Fruit fly (Drosophila melanogaster): ENCODE data around the gene ebo.

DNA sequence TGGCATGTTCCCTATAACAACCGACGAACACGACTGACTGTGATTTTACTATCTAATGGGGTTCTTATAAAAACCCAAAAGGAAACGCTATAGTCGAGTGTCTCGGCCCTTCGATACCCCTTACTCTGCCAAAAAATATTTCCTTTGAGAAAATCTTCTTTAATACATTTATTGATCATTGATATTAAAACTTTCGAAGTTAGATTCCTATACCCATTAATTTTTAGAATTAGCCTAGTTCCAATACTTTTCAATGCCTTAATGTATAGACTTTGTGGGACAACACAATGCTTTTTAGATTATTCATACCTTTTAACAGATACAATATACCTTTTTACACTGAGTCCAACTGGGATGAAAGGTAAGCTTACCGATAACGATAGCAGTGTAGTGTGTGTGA lies 39.0 kb downstream of the ebo start, which contains the start of gene Pgcl:
- TF ChIP-seq CG10631 (GFP tag; optimal IDR thresholded peaks at IDR 0.05) (no peak), pdm3 (GFP tag; optimal IDR thresholded peaks at IDR 0.05) (no peak), Sox102F (GFP tag; optimal IDR thresholded peaks at IDR 0.05) (no peak), Gug (GFP tag; IDR thresholded peaks at IDR 0.05) (no peak), CG11762 (GFP tag; optimal IDR thresholded peaks at IDR 0.05; ENCODE audit: insufficient read depth) (no peak), CG6854 (GFP tag; optimal IDR thresholded peaks at IDR 0.05) (no peak)
